Worm (Caenorhabditis elegans) whole organism, L2 larva: ENCODE measurements around the gene C05D9.9.
A peak's percentile ranks its signal among the peaks of the same experiment; 100 is the strongest.

Experiments used
- F13H6.1 ChIP-seq: sonication (generic microtip); optimal IDR thresholded peaks from 2 replicates; lab custom pipeline; 2016; ENCODE audit warnings: missing genetic modification characterization, missing compliant biosample characterization
- Y55F3AM.14 ChIP-seq: fragments of 200-800 bp; sonication (Bioruptor generic); optimal IDR thresholded peaks from 2 replicates; lab custom pipeline; 2018; ENCODE audit warnings: mild to moderate bottlenecking, missing genetic modification characterization, missing compliant biosample characterization
- alr-1 ChIP-seq: fragments of 150-350 bp; optimal IDR thresholded peaks from 2 replicates; lab custom pipeline; 2014; ENCODE audit warnings: missing biosample characterization, missing genetic modification characterization
- aly-2 ChIP-seq: fragments of 150-350 bp; optimal IDR thresholded peaks from 2 replicates; lab custom pipeline; 2014; ENCODE audit warnings: missing biosample characterization, missing genetic modification characterization
- ama-1 ChIP-seq: fragments of 150-350 bp; optimal IDR thresholded peaks from 2 replicates; lab custom pipeline; 2018; ENCODE audit warnings: inconsistent platforms
- blmp-1 ChIP-seq: sonication (generic microtip); optimal IDR thresholded peaks from 2 replicates; lab custom pipeline; 2017; ENCODE audit warnings: missing genetic modification characterization, mild to moderate bottlenecking, missing compliant biosample characterization, antibody characterized with exemption, moderate library complexity; ENCODE audit not compliant: insufficient read depth
- crh-2 ChIP-seq: sonication (generic microtip); optimal IDR thresholded peaks from 2 replicates; lab custom pipeline; 2017; ENCODE audit warnings: missing biosample characterization, missing genetic modification characterization
- dmd-4 ChIP-seq: sonication (generic microtip); optimal IDR thresholded peaks from 2 replicates; lab custom pipeline; 2017; ENCODE audit warnings: missing biosample characterization, missing genetic modification characterization
- egl-27 ChIP-seq: sonication (generic microtip); optimal IDR thresholded peaks from 3 replicates; lab custom pipeline; 2017; ENCODE audit warnings: missing biosample characterization, missing genetic modification reagents, missing genetic modification characterization
- elt-1 ChIP-seq: fragments of 150-350 bp; optimal IDR thresholded peaks from 2 replicates; lab custom pipeline; 2014; ENCODE audit warnings: missing biosample characterization, missing genetic modification characterization
- elt-3 ChIP-seq: sonication (generic microtip); optimal IDR thresholded peaks from 2 replicates; lab custom pipeline; 2017; ENCODE audit warnings: missing biosample characterization, missing genetic modification characterization
- fos-1 ChIP-seq: fragments of 150-350 bp; optimal IDR thresholded peaks from 2 replicates; lab custom pipeline; 2014; ENCODE audit warnings: missing biosample characterization, missing genetic modification characterization
- gmeb-1 ChIP-seq: fragments of 150-350 bp; optimal IDR thresholded peaks from 2 replicates; lab custom pipeline; 2014; ENCODE audit warnings: missing biosample characterization, missing genetic modification characterization
- lin-13 ChIP-seq: fragments of 150-350 bp; optimal IDR thresholded peaks from 2 replicates; lab custom pipeline; 2014; ENCODE audit warnings: missing biosample characterization, missing genetic modification reagents, missing genetic modification characterization
- lin-39 ChIP-seq: fragments of 150-350 bp; optimal IDR thresholded peaks from 2 replicates; lab custom pipeline; 2014; ENCODE audit warnings: missing biosample characterization, missing genetic modification reagents, missing genetic modification characterization
- lsy-2 ChIP-seq, 2 experiments: fragments of 150-350 bp in 1 of 2; sonication (generic microtip) in 1 of 2; optimal IDR thresholded peaks; 2 replicates each; lab custom pipeline; 2014 to 2017; ENCODE audit warnings: missing biosample characterization in 2 of 2, missing genetic modification characterization in 2 of 2
- mab-5 ChIP-seq: fragments of 150-350 bp; optimal IDR thresholded peaks from 2 replicates; lab custom pipeline; 2014; ENCODE audit warnings: missing biosample characterization, missing genetic modification characterization
- mdl-1 ChIP-seq, 2 experiments: fragments of 150-350 bp in 1 of 2; sonication (generic microtip) in 1 of 2; optimal IDR thresholded peaks; 2 replicates each; lab custom pipeline; 2017; ENCODE audit warnings: missing biosample characterization in 2 of 2, missing genetic modification characterization in 2 of 2
- nhr-129 ChIP-seq: fragments of 150-350 bp; optimal IDR thresholded peaks from 2 replicates; lab custom pipeline; 2014; ENCODE audit warnings: missing biosample characterization, missing genetic modification characterization
- nhr-21 ChIP-seq: fragments of 150-350 bp; optimal IDR thresholded peaks from 2 replicates; lab custom pipeline; 2014; ENCODE audit warnings: missing biosample characterization, missing genetic modification characterization
- nhr-25 ChIP-seq: fragments of 150-350 bp; sonication (generic microtip); optimal IDR thresholded peaks from 3 replicates; lab custom pipeline; 2014; ENCODE audit warnings: missing biosample characterization, missing genetic modification characterization
- sma-9 ChIP-seq, 2 experiments: fragments of 150-350 bp in 1 of 2; sonication (generic microtip) in 1 of 2; optimal IDR thresholded peaks; 2 replicates each; lab custom pipeline; 2014 to 2016; ENCODE audit warnings: missing genetic modification characterization in 2 of 2, mild to moderate bottlenecking in 1 of 2, missing biosample characterization in 1 of 2, missing compliant biosample characterization in 1 of 2, missing genetic modification reagents in 1 of 2, moderate library complexity in 1 of 2
- snpc-4 ChIP-seq: fragments of 150-350 bp; optimal IDR thresholded peaks from 2 replicates; lab custom pipeline; 2014; ENCODE audit warnings: missing biosample characterization, missing genetic modification characterization
- unc-39 ChIP-seq: fragments of 150-350 bp; optimal IDR thresholded peaks from 2 replicates; lab custom pipeline; 2014; ENCODE audit warnings: missing biosample characterization, missing genetic modification characterization
- zag-1 ChIP-seq: fragments of 150-350 bp; optimal IDR thresholded peaks from 2 replicates; lab custom pipeline; 2014; ENCODE audit warnings: missing biosample characterization, missing genetic modification characterization
- ztf-1 ChIP-seq: fragments of 200-800 bp; sonication (Bioruptor generic); conservative IDR thresholded peaks from 2 replicates; pipeline ENCODE4 v1.3.6; 2022; ENCODE audit warnings: missing genetic modification characterization, missing compliant biosample characterization
- ztf-11 ChIP-seq: sonication (generic microtip); optimal IDR thresholded peaks from 2 replicates; lab custom pipeline; 2017; ENCODE audit warnings: missing biosample characterization, missing genetic modification characterization
- ztf-4 ChIP-seq: fragments of 150-350 bp; optimal IDR thresholded peaks from 2 replicates; lab custom pipeline; 2014; ENCODE audit warnings: missing biosample characterization, missing genetic modification characterization

Gene C05D9.9

DNA sequence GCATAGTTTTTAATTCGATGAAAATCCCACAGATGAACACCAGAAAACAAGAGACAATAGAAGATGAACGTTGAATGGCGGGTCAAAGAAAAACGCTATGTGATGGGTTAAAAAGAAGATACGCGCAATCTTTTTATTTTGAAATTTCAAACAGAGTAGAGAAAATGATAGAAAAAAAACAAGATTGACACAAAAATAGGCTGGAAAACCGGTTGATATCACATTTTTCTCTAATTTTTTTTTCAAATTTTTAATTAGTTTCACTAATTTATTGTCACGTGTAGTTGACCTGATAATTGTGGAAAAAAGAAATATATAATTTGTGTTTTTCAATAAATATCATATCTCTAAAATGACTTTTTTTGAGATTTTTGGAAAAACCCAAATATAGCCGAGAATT lies at the start of gene C05D9.9:
TSS of gene C05D9.9 (minus strand) at position 101 of the 400 bp plus-strand sequence.
- TF ChIP-seq ztf-1 (no peak), blmp-1 (tag; lab: Kevin White, UChicago) (peak; percentile 45), unc-39 (tag; lab: Kevin White, UChicago) (no peak), nhr-25 (tag; lab: Kevin White, UChicago) (peak; percentile 36)

DNA sequence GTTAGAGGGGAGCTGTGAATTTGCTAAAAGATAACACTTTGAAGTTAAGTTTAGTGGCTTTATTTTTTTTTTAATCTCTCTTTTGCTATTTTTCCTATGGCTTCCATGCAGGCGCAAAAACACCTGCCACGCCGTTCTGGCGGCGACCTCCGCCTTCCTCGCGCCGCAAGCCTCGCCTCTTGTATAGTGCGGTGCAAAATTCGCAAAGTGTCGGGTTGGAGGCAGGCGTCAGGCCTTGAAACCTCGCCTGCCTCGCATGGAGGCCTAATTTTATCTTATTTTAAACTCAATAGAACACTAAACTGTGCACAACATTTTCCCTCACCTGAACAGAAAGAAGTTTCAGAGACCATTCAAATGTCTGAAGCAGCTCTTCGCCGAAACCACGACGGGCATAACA lies 48.0 kb upstream of the C05D9.9 start:
- TF ChIP-seq lin-39 (tag; lab: Kevin White, UChicago) = no peak
- no peak for TF ChIP-seq nhr-21 (tag; lab: Kevin White, UChicago)
- no peak for TF ChIP-seq lin-13 (GFP tag; lab: Kevin White, UChicago)
- TF ChIP-seq ama-1 (lab: Kevin White, UChicago) = no peak
- no peak for TF ChIP-seq alr-1 (tag; lab: Kevin White, UChicago)
- TF ChIP-seq ztf-11 (tag; lab: Kevin White, UChicago) = no peak
- no peak for TF ChIP-seq mdl-1 (tag; optimal IDR thresholded peaks at IDR 0.05; lab: Kevin White, UChicago)
- no peak for TF ChIP-seq fos-1
- TF ChIP-seq mab-5 (tag; lab: Kevin White, UChicago) = no peak
- TF ChIP-seq dmd-4 (tag; lab: Kevin White, UChicago) = no peak

DNA sequence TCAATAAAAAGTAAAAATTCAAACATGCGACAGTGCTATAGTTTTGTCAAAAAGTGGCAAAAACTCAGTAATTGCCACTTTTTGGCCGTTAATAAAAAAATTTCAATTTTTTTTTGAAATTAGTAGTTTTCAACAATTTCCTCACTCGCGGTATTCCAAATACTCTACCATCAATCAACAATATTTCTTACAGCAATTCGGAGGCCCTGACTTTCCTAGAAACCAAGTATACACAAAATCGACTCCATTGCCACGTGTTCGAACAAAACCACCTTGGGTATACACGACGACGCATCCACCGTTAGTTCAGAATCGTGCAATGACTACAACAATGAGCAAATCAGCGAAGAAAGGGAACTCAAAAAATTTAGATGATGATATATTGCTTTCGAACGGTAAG lies 47.6 kb upstream of the C05D9.9 start:
- no peak for TF ChIP-seq nhr-25 (tag; lab: Kevin White, UChicago)
- no peak for TF ChIP-seq zag-1 (tag; lab: Kevin White, UChicago)
- TF ChIP-seq blmp-1 (tag; lab: Kevin White, UChicago) = no peak
- no peak for TF ChIP-seq Y55F3AM.14 (GFP tag; lab: Kevin White, UChicago)
- TF ChIP-seq crh-2 (tag; lab: Kevin White, UChicago) = no peak
- TF ChIP-seq aly-2 (tag; lab: Kevin White, UChicago) = no peak

DNA sequence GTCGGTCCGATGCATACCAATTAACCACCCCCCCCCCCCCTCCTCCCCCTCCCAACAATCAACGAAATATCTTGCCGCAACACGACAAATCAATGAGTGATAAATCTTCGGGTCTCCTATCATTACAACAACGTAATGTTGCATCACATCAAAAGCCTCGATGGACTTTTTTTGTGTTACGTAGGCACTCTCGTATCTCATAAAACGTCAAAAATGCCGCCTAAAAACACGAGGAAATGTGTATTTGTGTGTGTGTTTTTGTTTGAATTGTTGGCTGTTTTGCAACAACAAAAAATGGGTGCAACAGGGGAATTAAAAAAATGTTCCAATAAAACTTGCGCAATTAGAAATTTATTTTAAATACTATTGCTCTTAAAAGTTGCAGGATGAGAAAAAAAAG lies 43.2 kb upstream of the C05D9.9 start:
- TF ChIP-seq lin-39 (tag; lab: Kevin White, UChicago) = no peak
- TF ChIP-seq nhr-129 = peak; percentile 54

DNA sequence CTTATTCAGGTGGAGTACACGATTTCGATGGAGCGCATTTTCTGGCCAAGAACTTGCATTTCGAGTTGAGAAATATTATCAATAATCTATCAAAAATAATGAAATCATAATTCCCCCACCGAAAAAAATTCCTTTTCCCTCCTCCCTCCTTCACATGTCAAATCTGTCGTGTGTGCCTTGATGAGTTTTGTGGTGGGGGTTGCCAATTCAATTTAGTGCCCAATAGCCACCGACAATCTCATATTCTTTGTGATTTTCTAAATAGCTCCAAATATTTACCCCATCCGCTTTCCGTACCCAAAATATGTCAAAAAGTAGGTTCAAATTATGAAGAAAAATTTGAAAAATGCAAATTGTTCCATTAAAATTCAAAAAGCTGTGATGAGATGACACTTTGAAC lies 38.0 kb upstream of the C05D9.9 start, which contains the start of gene tmc-1:
TSS of gene tmc-1 (plus strand) at position 189 of the 400 bp plus-strand sequence.
- TF ChIP-seq F13H6.1 (tag; lab: Kevin White, UChicago) (no peak), egl-27 (tag; lab: Kevin White, UChicago) (no peak)

DNA sequence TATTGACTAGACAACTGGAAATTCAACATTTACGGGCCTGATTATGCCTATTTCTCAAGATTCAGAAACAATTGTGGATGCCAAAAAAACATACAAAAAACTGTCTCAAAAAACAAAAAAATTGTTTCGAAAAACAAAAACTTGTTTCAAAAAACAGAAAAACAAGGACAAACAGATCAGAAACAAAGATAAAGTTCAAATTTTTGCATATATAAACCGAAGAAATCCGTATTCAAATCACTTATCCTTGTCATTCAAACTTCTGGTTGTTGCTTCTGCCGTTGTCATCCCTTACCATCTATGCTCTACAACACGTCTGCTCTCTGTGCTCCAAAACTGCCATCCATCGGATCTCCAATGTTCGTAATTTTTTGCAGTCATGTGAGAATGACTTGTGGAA lies 30.6 kb upstream of the C05D9.9 start, which contains the start of gene R193.1:
TSS of gene R193.1 (plus strand) at position 301 of the 400 bp plus-strand sequence.
- TF ChIP-seq mdl-1 (tag; optimal IDR thresholded peaks at IDR 0.05; lab: Kevin White, UChicago) (no peak), elt-1 (no peak), elt-3 (tag; lab: Kevin White, UChicago) (no peak), lin-39 (tag; lab: Kevin White, UChicago) (no peak), snpc-4 (no peak), lsy-2 (tag; optimal IDR thresholded peaks at IDR 0.05; lab: Kevin White, UChicago) (no peak)

DNA sequence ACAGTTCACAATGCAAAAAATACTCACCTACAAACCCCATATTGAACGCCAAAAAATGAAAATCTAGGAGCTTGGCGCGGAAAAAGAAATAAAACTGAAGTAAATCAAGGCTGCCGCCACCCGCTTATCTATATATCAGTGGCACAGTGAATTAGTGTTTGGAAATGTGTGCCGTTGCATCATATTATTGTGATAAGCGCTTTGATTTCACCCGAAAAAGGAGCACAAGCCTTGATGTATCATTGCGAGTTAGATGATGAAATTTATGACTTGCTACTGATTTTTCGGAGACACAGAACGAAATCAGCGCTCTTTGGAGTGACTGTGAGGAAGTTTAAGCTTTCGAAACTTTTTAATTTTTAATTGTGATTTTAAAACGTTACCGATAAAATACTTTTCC lies 24.4 kb upstream of the C05D9.9 start, which contains the start of the genes R193.2 and R193.6:
TSS of gene R193.2 (minus strand) at position 148 of the 400 bp plus-strand sequence.
TSS of gene R193.6 (plus strand) at position 350 of the 400 bp plus-strand sequence.
- TF ChIP-seq fos-1 = peak; percentile 97
- peak; percentile 18 for TF ChIP-seq sma-9 (GFP tag; optimal IDR thresholded peaks at IDR 0.05; lab: Kevin White, UChicago)
- no peak for TF ChIP-seq sma-9 (tag; optimal IDR thresholded peaks at IDR 0.05; lab: Kevin White, UChicago)
- TF ChIP-seq ztf-4 (tag; lab: Kevin White, UChicago) = no peak
- peak; percentile 95 for TF ChIP-seq nhr-129
- peak; percentile 72 for TF ChIP-seq crh-2 (tag; lab: Kevin White, UChicago)
- TF ChIP-seq gmeb-1 (tag; lab: Kevin White, UChicago) = peak; percentile 16
